Fruit fly (Drosophila melanogaster): ENCODE data around the gene goe.

DNA sequence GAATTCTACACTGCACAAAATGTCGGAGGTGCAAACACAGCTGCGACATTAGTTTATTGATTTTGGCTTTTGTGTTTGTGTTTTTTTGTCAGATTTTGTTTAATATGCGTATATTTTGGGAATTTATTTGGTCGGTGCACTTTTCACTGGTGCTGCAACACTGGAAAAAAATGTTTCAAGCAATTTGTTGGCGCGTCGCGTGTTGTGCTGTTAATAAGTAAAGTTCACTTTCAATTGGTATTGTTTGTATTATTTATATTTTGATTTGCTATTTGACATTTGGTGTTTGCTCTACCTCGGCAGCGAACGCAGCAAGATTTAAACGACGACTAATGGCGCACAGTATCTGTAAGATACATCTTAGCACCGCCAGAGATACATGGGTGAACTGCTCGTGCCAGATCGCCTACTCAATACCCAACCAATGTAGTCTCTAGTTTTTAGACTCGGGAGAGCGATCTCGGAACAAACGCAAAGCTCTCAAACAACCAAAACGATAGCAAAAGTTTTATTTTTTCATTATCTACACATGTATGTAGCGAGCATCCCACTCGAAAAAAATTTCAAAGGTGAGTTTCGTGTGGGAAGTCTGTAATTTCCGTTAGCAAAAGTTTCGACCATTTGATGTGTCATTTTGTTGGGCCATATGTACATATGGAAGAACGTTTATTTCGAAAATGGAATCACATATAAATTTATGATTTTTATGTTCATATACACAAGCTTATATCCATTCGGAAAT lies 30.6 kb upstream of the goe start:
- TF ChIP-seq h (optimal IDR thresholded peaks at IDR 0.05) (no peak), Sin3A (optimal IDR thresholded peaks at IDR 0.05) (no peak)
